Fruit fly (Drosophila melanogaster): ENCODE measurements around the gene Hpr1.
A peak's percentile ranks its signal among the peaks of the same experiment; 100 is the strongest.

Hpr1 gene

DNA sequence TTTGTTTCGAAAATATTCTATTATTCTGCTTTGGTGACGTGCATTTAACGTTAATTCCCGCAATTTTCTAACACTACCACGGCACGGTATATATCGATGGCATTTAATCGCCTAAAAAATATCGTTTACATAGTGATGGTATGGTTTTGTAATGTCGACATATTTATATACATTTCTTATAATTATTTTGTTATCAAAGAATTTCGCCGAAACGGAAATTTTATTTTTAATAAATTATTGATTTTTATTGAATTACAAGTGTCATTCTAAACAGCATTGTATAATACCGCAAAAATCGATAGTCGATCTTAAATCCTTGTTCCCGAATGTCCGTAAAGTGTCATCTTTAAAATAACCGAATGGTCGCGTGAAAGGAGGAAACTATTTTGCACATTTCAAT, 3.2 kb upstream of the Hpr1 start, which contains the start of the genes Sec20 and dgrn (continued):
- TF ChIP-seq dsx (GFP tag; optimal IDR thresholded peaks at IDR 0.05; ENCODE audit: poor library complexity, severe bottlenecking) (peak; percentile 46), eg (GFP tag; IDR thresholded peaks at IDR 0.05) (peak; percentile 44; the same call in 1 of the 3 replicates), Eip93F (GFP tag; optimal IDR thresholded peaks at IDR 0.05) (peak; percentile 52), CG6792 (GFP tag; optimal IDR thresholded peaks at IDR 0.05) (peak; percentile 66), lz (GFP tag; optimal IDR thresholded peaks at IDR 0.05) (peak; percentile 66), esn (GFP tag; optimal IDR thresholded peaks at IDR 0.05) (peak; percentile 78), net (GFP tag; optimal IDR thresholded peaks at IDR 0.05) (no peak), fkh (GFP tag; optimal IDR thresholded peaks at IDR 0.05) (no peak), dac (GFP tag; optimal IDR thresholded peaks at IDR 0.05) (no peak), topi (GFP tag; optimal IDR thresholded peaks at IDR 0.05) (peak; percentile 64), CG9139 (GFP tag; optimal IDR thresholded peaks at IDR 0.05) (no peak), CG6808 (GFP tag; optimal IDR thresholded peaks at IDR 0.05) (peak; percentile 21)

- TF ChIP-seq CG7368 (GFP tag; optimal IDR thresholded peaks at IDR 0.05) (no peak), dac (GFP tag; optimal IDR thresholded peaks at IDR 0.05) (no peak), CG3919 (GFP tag; optimal IDR thresholded peaks at IDR 0.05) (no peak), CG10669 (GFP tag; optimal IDR thresholded peaks at IDR 0.05) (no peak)
These were observed 510 bp upstream of the Hpr1 start, which contains the start of gene CG46303 for dm6 chr3R:5821750-5822149. TSS of gene CG46303 (plus strand) at chr3R:5821972.

- TF ChIP-seq CG1621 (tag; optimal IDR thresholded peaks at IDR 0.05) (peak; percentile 4), CG3919 (GFP tag; optimal IDR thresholded peaks at IDR 0.05) (no peak), Eip78C (GFP tag) (peak; percentile 59), CG15336 (GFP tag; IDR thresholded peaks at IDR 0.05) (0 out of 2 replicates have a peak, but pooled peaks have one; percentile 32), CG6163 (GFP tag; IDR thresholded peaks at IDR 0.05) (0 out of 3 replicates have a peak, but pooled peaks have one; percentile 23), eg (GFP tag; IDR thresholded peaks at IDR 0.05) (peak; percentile 39; the same call in 1 of the 3 replicates), CG6276 (GFP tag; optimal IDR thresholded peaks at IDR 0.05) (no peak), ss (GFP tag; optimal IDR thresholded peaks at IDR 0.05) (peak in 1 of 2 experiments; percentile 83)
These were observed 8.0 kb downstream of the Hpr1 start, which contains the start of gene CG42675 for dm6 chr3R:5813157-5813659. TSS of gene CG42675 (plus strand) at chr3R:5813609.

dm6 chr3R:5801703-5802436, 19.4 kb downstream of the Hpr1 start, which contains the start of gene CG11000:
TSS of gene CG11000 (plus strand) at chr3R:5802328.
- TF ChIP-seq CG6808 (GFP tag; optimal IDR thresholded peaks at IDR 0.05) (no peak), CG16779 (tag; optimal IDR thresholded peaks at IDR 0.05) (no peak), dac (GFP tag; optimal IDR thresholded peaks at IDR 0.05) (no peak)

DNA sequence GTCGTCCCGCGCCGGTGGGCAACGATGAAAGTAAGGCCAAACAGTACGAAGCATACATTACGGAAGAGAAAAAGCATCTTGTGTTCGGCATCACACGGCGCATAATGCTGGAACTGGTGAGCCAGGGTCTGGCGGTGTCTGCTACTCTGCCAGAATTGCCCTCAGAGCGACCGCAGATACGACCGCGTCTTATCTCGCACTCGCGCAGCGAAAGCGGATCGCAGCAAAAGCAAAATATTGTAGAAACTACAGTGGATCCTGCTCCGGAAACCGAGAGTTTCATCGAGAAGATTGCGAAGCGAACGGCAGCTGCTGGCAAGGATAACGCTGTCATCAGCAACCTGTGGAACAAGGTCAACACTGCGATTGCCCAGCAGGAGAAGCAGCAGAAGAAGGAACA, 23.5 kb downstream of the Hpr1 start:
- TF ChIP-seq svp (GFP tag) (peak; percentile 94), CG6163 (GFP tag; IDR thresholded peaks at IDR 0.05) (no peak)

- TF ChIP-seq svp (GFP tag) (peak; percentile 45), esn (GFP tag; optimal IDR thresholded peaks at IDR 0.05) (no peak)
These were observed 26.8 kb downstream of the Hpr1 start, which contains the start of the genes PSMG1 and CG10979 for dm6 chr3R:5794267-5795089. TSS of gene PSMG1 (minus strand) at chr3R:5794317. TSS of gene CG10979 (plus strand) at chr3R:5794705.

dm6 chr3R:5791497-5791896, 29.7 kb downstream of the Hpr1 start, which contains the start of gene Hpf1:
TSS of gene Hpf1 (plus strand) at chr3R:5791879.
- peak; percentile 98 for TF ChIP-seq CG8119 (GFP tag; IDR thresholded peaks at IDR 0.05)
- TF ChIP-seq CG11902 (GFP tag; optimal IDR thresholded peaks at IDR 0.05), result peak; percentile 98
- peak; percentile 93 for TF ChIP-seq Hr38 (GFP tag; optimal IDR thresholded peaks at IDR 0.05)
- peak; percentile 99 for TF ChIP-seq CG10669 (GFP tag; optimal IDR thresholded peaks at IDR 0.05)
- TF ChIP-seq fd85E (GFP tag; optimal IDR thresholded peaks at IDR 0.05), result peak; percentile 98
- TF ChIP-seq esn (GFP tag; optimal IDR thresholded peaks at IDR 0.05), result peak; percentile 100
- TF ChIP-seq fd59A (GFP tag; optimal IDR thresholded peaks at IDR 0.05), result peak; percentile 98
- peak; percentile 99 for TF ChIP-seq CG6792 (GFP tag; optimal IDR thresholded peaks at IDR 0.05)
- peak; percentile 98 for TF ChIP-seq spab (GFP tag; optimal IDR thresholded peaks at IDR 0.05)
- TF ChIP-seq CG4318 (GFP tag; optimal IDR thresholded peaks at IDR 0.05), result peak; percentile 98
- TF ChIP-seq OdsH (GFP tag; optimal IDR thresholded peaks at IDR 0.05), result peak; percentile 100
- peak; percentile 99 for TF ChIP-seq CG11762 (GFP tag; optimal IDR thresholded peaks at IDR 0.05; ENCODE audit: insufficient read depth)
- peak; percentile 99 for TF ChIP-seq CG10631 (GFP tag; optimal IDR thresholded peaks at IDR 0.05)
- peak; percentile 99 for TF ChIP-seq Eip75B (GFP tag; optimal IDR thresholded peaks at IDR 0.05)
- TF ChIP-seq Blimp-1 (GFP tag; optimal IDR thresholded peaks at IDR 0.05), result peak; percentile 95

Data from whole organism, prepupa.